Fruit fly (Drosophila melanogaster): ENCODE data around the gene Gcna.

The Gcna gene

dm6 chrX:1897384-1897783 is 31.7 kb upstream of the Gcna start:
- no peak for TF ChIP-seq woc (GFP tag; optimal IDR thresholded peaks at IDR 0.05)
- no peak for TF ChIP-seq Dfd (GFP tag; optimal IDR thresholded peaks at IDR 0.05)
- TF ChIP-seq ey (GFP tag; optimal IDR thresholded peaks at IDR 0.05) = peak; percentile 54
- TF ChIP-seq Jra (GFP tag; optimal IDR thresholded peaks at IDR 0.05) = no peak
- TF ChIP-seq CG9705 (GFP tag; optimal IDR thresholded peaks at IDR 0.05) = no peak
- no peak for TF ChIP-seq dsf (GFP tag; optimal IDR thresholded peaks at IDR 0.05; ENCODE audit: borderline replicate concordance)
- TF ChIP-seq Myc (optimal IDR thresholded peaks at IDR 0.05) = no peak
- peak in 1 of 2 experiments; percentile 60 for TF ChIP-seq foxo (GFP tag; optimal IDR thresholded peaks at IDR 0.05)
- TF ChIP-seq pan (optimal IDR thresholded peaks at IDR 0.05) = no peak
- TF ChIP-seq Mio (GFP tag; optimal IDR thresholded peaks at IDR 0.05) = no peak
- no peak for TF ChIP-seq dmrt93B (GFP tag; optimal IDR thresholded peaks at IDR 0.05)
- TF ChIP-seq brk (GFP tag; optimal IDR thresholded peaks at IDR 0.05) = no peak
- TF ChIP-seq Rel (GFP tag; optimal IDR thresholded peaks at IDR 0.05) = no peak
- TF ChIP-seq Rel (tag; optimal IDR thresholded peaks at IDR 0.05) = no peak
- peak; percentile 43 for TF ChIP-seq Sp1 (GFP tag; optimal IDR thresholded peaks at IDR 0.05)
- TF ChIP-seq h (GFP tag; optimal IDR thresholded peaks at IDR 0.05) = peak; percentile 56
- TF ChIP-seq Dif (GFP tag; optimal IDR thresholded peaks at IDR 0.05; ENCODE audit: partially characterized antibody) = no peak
- TF ChIP-seq sage (GFP tag; optimal IDR thresholded peaks at IDR 0.05) = no peak
- no peak for TF ChIP-seq Hnf4 (GFP tag; optimal IDR thresholded peaks at IDR 0.05)
- no peak for TF ChIP-seq GATAd (GFP tag; optimal IDR thresholded peaks at IDR 0.05)
- no peak for TF ChIP-seq sv (GFP tag; optimal IDR thresholded peaks at IDR 0.05)
- peak; percentile 45 for TF ChIP-seq fru (GFP tag; optimal IDR thresholded peaks at IDR 0.05)
- peak; percentile 31 for TF ChIP-seq HLH106 (tag; optimal IDR thresholded peaks at IDR 0.05)

DNA sequence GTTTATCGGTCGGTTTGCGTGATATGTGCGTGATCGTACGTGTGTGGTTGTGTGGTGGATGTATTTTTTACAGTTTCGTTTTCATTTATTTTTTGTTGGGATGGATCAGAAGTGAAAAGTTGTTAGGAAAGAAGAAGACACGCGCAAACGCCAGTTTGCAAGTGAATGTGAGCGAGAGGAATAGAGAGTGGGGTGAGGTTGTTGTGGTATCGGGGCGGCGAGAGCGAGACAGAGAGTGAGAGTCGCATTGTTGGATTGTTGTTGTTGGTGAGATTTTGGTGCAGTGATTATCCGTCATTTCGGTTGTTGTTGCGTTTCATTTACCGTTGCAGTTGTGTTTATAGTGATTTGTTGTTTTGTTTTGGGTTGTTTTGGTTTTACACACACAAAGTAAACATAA is 27.9 kb upstream of the Gcna start:
- TF ChIP-seq N (GFP tag; optimal IDR thresholded peaks at IDR 0.05) (no peak), woc (GFP tag; optimal IDR thresholded peaks at IDR 0.05) (no peak), rgr (GFP tag; optimal IDR thresholded peaks at IDR 0.05) (no peak), CrebA (GFP tag; optimal IDR thresholded peaks at IDR 0.05; ENCODE audit: borderline replicate concordance) (no peak), pan (optimal IDR thresholded peaks at IDR 0.05) (no peak), Hr83 (GFP tag; optimal IDR thresholded peaks at IDR 0.05; ENCODE audit: poor library complexity, severe bottlenecking) (no peak), br (GFP tag; optimal IDR thresholded peaks at IDR 0.05) (no peak), Sp1 (GFP tag; optimal IDR thresholded peaks at IDR 0.05) (no peak), lola (GFP tag; optimal IDR thresholded peaks at IDR 0.05) (no peak), Myc (optimal IDR thresholded peaks at IDR 0.05) (no peak), sage (GFP tag; optimal IDR thresholded peaks at IDR 0.05) (no peak)

- TF ChIP-seq HLH106 (tag; optimal IDR thresholded peaks at IDR 0.05) = peak; percentile 58
- TF ChIP-seq Sp1 (GFP tag; optimal IDR thresholded peaks at IDR 0.05) = peak; percentile 43
- TF ChIP-seq GATAd (GFP tag; optimal IDR thresholded peaks at IDR 0.05) = no peak
- TF ChIP-seq Myc (optimal IDR thresholded peaks at IDR 0.05) = peak; percentile 63
- no peak for TF ChIP-seq Vsx2 (GFP tag; optimal IDR thresholded peaks at IDR 0.05; ENCODE audit: partially characterized antibody)
- no peak for TF ChIP-seq Rel (GFP tag; optimal IDR thresholded peaks at IDR 0.05)
- peak; percentile 52 for TF ChIP-seq Rel (tag; optimal IDR thresholded peaks at IDR 0.05)
- peak; percentile 33 for TF ChIP-seq CG9705 (GFP tag; optimal IDR thresholded peaks at IDR 0.05)
- TF ChIP-seq N (GFP tag; optimal IDR thresholded peaks at IDR 0.05) = no peak
- no peak for TF ChIP-seq Hr83 (GFP tag; optimal IDR thresholded peaks at IDR 0.05; ENCODE audit: poor library complexity, severe bottlenecking)
These were observed 24.3 kb upstream of the Gcna start, which contains the start of the genes trr and mRpL16 for dm6 chrX:1889926-1890325. Gene trr (minus strand): TSS chrX:1889950. Gene mRpL16 (plus strand): TSS chrX:1890256.

dm6 chrX:1880779-1881178 is 15.1 kb upstream of the Gcna start:
- no peak for TF ChIP-seq ey (GFP tag; optimal IDR thresholded peaks at IDR 0.05)
- no peak for TF ChIP-seq Abd-B (GFP tag; optimal IDR thresholded peaks at IDR 0.05)
- TF ChIP-seq Hnf4 (GFP tag; optimal IDR thresholded peaks at IDR 0.05) = no peak
- TF ChIP-seq Rel (GFP tag; optimal IDR thresholded peaks at IDR 0.05) = no peak
- TF ChIP-seq Rel (tag; optimal IDR thresholded peaks at IDR 0.05) = no peak
- TF ChIP-seq br (GFP tag; optimal IDR thresholded peaks at IDR 0.05) = no peak
- no peak for TF ChIP-seq Dif (GFP tag; optimal IDR thresholded peaks at IDR 0.05; ENCODE audit: partially characterized antibody)
- no peak for TF ChIP-seq sv (GFP tag; optimal IDR thresholded peaks at IDR 0.05)

- peak; percentile 7 for TF ChIP-seq CG9705 (GFP tag; optimal IDR thresholded peaks at IDR 0.05)
- TF ChIP-seq foxo (GFP tag; optimal IDR thresholded peaks at IDR 0.05) = peak in 1 of 2 experiments; percentile 50
- TF ChIP-seq br (GFP tag; optimal IDR thresholded peaks at IDR 0.05) = peak; percentile 34
- TF ChIP-seq usp (GFP tag; optimal IDR thresholded peaks at IDR 0.05) = no peak
- TF ChIP-seq ey (GFP tag; optimal IDR thresholded peaks at IDR 0.05) = peak; percentile 18
- no peak for TF ChIP-seq lola (GFP tag; optimal IDR thresholded peaks at IDR 0.05)
- TF ChIP-seq Hr78 (GFP tag; optimal IDR thresholded peaks at IDR 0.05) = no peak
- TF ChIP-seq HLH106 (tag; optimal IDR thresholded peaks at IDR 0.05) = peak; percentile 53
- TF ChIP-seq tai (GFP tag; optimal IDR thresholded peaks at IDR 0.05) = no peak
- peak; percentile 34 for TF ChIP-seq Sp1 (GFP tag; optimal IDR thresholded peaks at IDR 0.05)
- TF ChIP-seq fru (GFP tag; optimal IDR thresholded peaks at IDR 0.05) = peak; percentile 51
- peak; percentile 41 for TF ChIP-seq rgr (GFP tag; optimal IDR thresholded peaks at IDR 0.05)
- peak; percentile 32 for TF ChIP-seq h (GFP tag; optimal IDR thresholded peaks at IDR 0.05)
- TF ChIP-seq woc (GFP tag; optimal IDR thresholded peaks at IDR 0.05) = peak; percentile 17
- TF ChIP-seq Abd-B (GFP tag; optimal IDR thresholded peaks at IDR 0.05) = no peak
These were observed 14.5 kb upstream of the Gcna start, which contains the start of gene Coa8 for dm6 chrX:1880139-1880556. Gene Coa8 (plus strand): TSS chrX:1880282.

Data from whole organism, wandering third instar larva.